Fruit fly (Drosophila melanogaster) whole organism, embryonic: ENCODE data around the gene CG10164.
A peak's percentile ranks its signal among the peaks of the same experiment; 100 is the strongest.

Source experiments
- Aef1 ChIP-seq: fragments of 200-800 bp; sonication (Bioruptor generic); IDR thresholded peaks from 3 replicates; pipeline ENCODE4 v1.3.6; 2022; ENCODE audit warnings: missing biosample characterization, missing genetic modification characterization
- Bdp1 ChIP-seq: fragments of 200-800 bp; sonication (Bioruptor generic); optimal IDR thresholded peaks from 3 replicates; lab custom pipeline; 2016; ENCODE audit warnings: missing biosample characterization, missing genetic modification characterization
- Bgb ChIP-seq: fragments of 200-800 bp; sonication (Bioruptor generic); IDR thresholded peaks from 2 replicates; pipeline ENCODE4 v1.3.6; 2022; ENCODE audit warnings: missing biosample characterization, missing genetic modification characterization; ENCODE audit not compliant: partially characterized antibody
- CG10147 ChIP-seq: fragments of 200-800 bp; sonication (Bioruptor generic); optimal IDR thresholded peaks from 2 replicates; lab custom pipeline; 2019; ENCODE audit warnings: missing biosample characterization, mild to moderate bottlenecking, missing genetic modification characterization, moderate library complexity
- CG11695 ChIP-seq: fragments of 200-800 bp; sonication (Bioruptor generic); IDR thresholded peaks from 3 replicates; pipeline ENCODE4 v1.3.6; 2022; ENCODE audit warnings: missing biosample characterization, missing genetic modification characterization
- CG14860 ChIP-seq: fragments of 200-800 bp; sonication (Bioruptor generic); IDR thresholded peaks from 3 replicates; pipeline ENCODE4 v1.3.6; 2022; ENCODE audit warnings: missing biosample characterization, missing genetic modification characterization; ENCODE audit not compliant: partially characterized antibody
- CG14965 ChIP-seq: fragments of 200-800 bp; sonication (Bioruptor generic); optimal IDR thresholded peaks from 2 replicates; lab custom pipeline; 2016; ENCODE audit warnings: missing biosample characterization, missing genetic modification characterization, borderline replicate concordance
- CG16813 ChIP-seq: fragments of 200-800 bp; sonication (Bioruptor generic); IDR thresholded peaks from 3 replicates; pipeline ENCODE4 v1.3.6; 2022; ENCODE audit warnings: missing biosample characterization, missing genetic modification characterization; ENCODE audit not compliant: partially characterized antibody
- CG2116 ChIP-seq: fragments of 200-800 bp; sonication (Bioruptor generic); optimal IDR thresholded peaks from 3 replicates; lab custom pipeline; 2018; ENCODE audit warnings: missing biosample characterization, mild to moderate bottlenecking, missing genetic modification characterization
- CG3065 ChIP-seq: fragments of 200-800 bp; sonication (Bioruptor generic); optimal IDR thresholded peaks from 2 replicates; lab custom pipeline; 2016; ENCODE audit warnings: missing biosample characterization, missing genetic modification characterization
- CG31224 ChIP-seq: fragments of 200-800 bp; sonication (Bioruptor generic); IDR thresholded peaks from 2 replicates; pipeline ENCODE4 v1.3.6; 2022; ENCODE audit warnings: missing biosample characterization, missing genetic modification characterization
- CG31441 ChIP-seq: fragments of 200-800 bp; sonication (Bioruptor generic); IDR thresholded peaks from 2 replicates; pipeline ENCODE4 v1.3.6; 2022; ENCODE audit warnings: missing biosample characterization, missing genetic modification characterization
- CG3281 ChIP-seq: fragments of 200-800 bp; sonication (Bioruptor generic); optimal IDR thresholded peaks from 3 replicates; lab custom pipeline; 2017; ENCODE audit warnings: missing biosample characterization, mild to moderate bottlenecking, missing genetic modification characterization
- CG34224 ChIP-seq: fragments of 200-800 bp; sonication (Bioruptor generic); IDR thresholded peaks from 3 replicates; pipeline ENCODE4 v1.3.6; 2022; ENCODE audit warnings: missing biosample characterization, missing genetic modification characterization; ENCODE audit not compliant: partially characterized antibody
- CG4282 ChIP-seq: fragments of 200-800 bp; sonication (Bioruptor generic); optimal IDR thresholded peaks from 2 replicates; lab custom pipeline; 2016; ENCODE audit warnings: missing biosample characterization, missing genetic modification characterization
- CG4328 ChIP-seq: fragments of 200-800 bp; sonication (Bioruptor generic); optimal IDR thresholded peaks from 3 replicates; lab custom pipeline; 2017; ENCODE audit warnings: missing biosample characterization, missing genetic modification reagents, missing genetic modification characterization
- CG6689 ChIP-seq: fragments of 200-800 bp; sonication (Bioruptor generic); IDR thresholded peaks from 2 replicates; pipeline ENCODE4 v1.3.6; 2022; ENCODE audit warnings: missing biosample characterization, missing genetic modification characterization
- CG7963 ChIP-seq: fragments of 200-800 bp; sonication (Bioruptor generic); IDR thresholded peaks from 3 replicates; pipeline ENCODE4 v1.3.6; 2022; ENCODE audit warnings: missing biosample characterization, missing genetic modification characterization; ENCODE audit not compliant: partially characterized antibody
- CG8478 ChIP-seq: fragments of >200 bp; optimal IDR thresholded peaks from 2 replicates; lab custom pipeline; 2018
- CkIIα-i1 ChIP-seq: fragments of 200-800 bp; sonication (Bioruptor generic); IDR thresholded peaks from 2 replicates; pipeline ENCODE4 v1.3.6; 2022; ENCODE audit warnings: missing biosample characterization, missing genetic modification characterization
- Dfd ChIP-seq, 2 experiments: fragments of >200 bp; optimal IDR thresholded peaks; 2 replicates each; lab custom pipeline; 2017; ENCODE audit warnings: missing biosample characterization in 2 of 2, missing genetic modification characterization in 2 of 2
- ERR ChIP-seq: fragments of 200-800 bp; sonication (Bioruptor generic); optimal IDR thresholded peaks from 2 replicates; lab custom pipeline; 2016; ENCODE audit warnings: missing biosample characterization, missing genetic modification characterization
- Gsc ChIP-seq: fragments of 200-800 bp; sonication (Bioruptor generic); IDR thresholded peaks from 2 replicates; pipeline ENCODE4 v1.3.6; 2022; ENCODE audit warnings: missing biosample characterization, missing genetic modification characterization
- HLH4C ChIP-seq: fragments of 200-800 bp; sonication (Bioruptor generic); IDR thresholded peaks from 3 replicates; pipeline ENCODE4 v1.3.6; 2022; ENCODE audit warnings: missing biosample characterization, missing genetic modification characterization; ENCODE audit not compliant: partially characterized antibody
- Hand ChIP-seq: fragments of 200-800 bp; sonication (Bioruptor generic); optimal IDR thresholded peaks from 2 replicates; lab custom pipeline; 2017; ENCODE audit warnings: mild to moderate bottlenecking, missing biosample characterization, missing genetic modification reagents, missing genetic modification characterization
- Meics ChIP-seq: fragments of 200-800 bp; sonication (Bioruptor generic); optimal IDR thresholded peaks from 2 replicates; lab custom pipeline; 2017; ENCODE audit warnings: missing biosample characterization, mild to moderate bottlenecking, missing genetic modification characterization
- NC2β ChIP-seq: fragments of 200-800 bp; sonication (Bioruptor generic); optimal IDR thresholded peaks from 2 replicates; lab custom pipeline; 2016; ENCODE audit warnings: missing biosample characterization, missing genetic modification characterization
- Scr ChIP-seq: fragments of 200-800 bp; sonication (Bioruptor generic); IDR thresholded peaks from 2 replicates; pipeline ENCODE4 v1.3.6; 2022; ENCODE audit warnings: missing biosample characterization, missing genetic modification characterization; ENCODE audit not compliant: partially characterized antibody
- abd-A ChIP-seq: fragments of 200-800 bp; sonication (Bioruptor generic); optimal IDR thresholded peaks from 3 replicates; lab custom pipeline; 2019; ENCODE audit warnings: missing biosample characterization, mild to moderate bottlenecking, missing genetic modification characterization, moderate library complexity
- bab2 ChIP-seq: fragments of 200-800 bp; sonication (Bioruptor generic); optimal IDR thresholded peaks from 2 replicates; lab custom pipeline; 2016; ENCODE audit warnings: missing biosample characterization, missing genetic modification characterization
- chinmo ChIP-seq: fragments of 200-800 bp; sonication (Bioruptor generic); IDR thresholded peaks from 4 replicates; pipeline ENCODE4 v1.3.6; 2022; ENCODE audit warnings: missing biosample characterization, missing genetic modification characterization; ENCODE audit not compliant: partially characterized antibody
- crol ChIP-seq: fragments of 200-800 bp; sonication (Bioruptor generic); IDR thresholded peaks from 2 replicates; pipeline ENCODE4 v1.3.6; 2022; ENCODE audit warnings: missing biosample characterization, missing genetic modification characterization
- danr ChIP-seq: fragments of 200-800 bp; sonication (Bioruptor generic); IDR thresholded peaks from 2 replicates; pipeline ENCODE4 v1.3.6; 2022; ENCODE audit warnings: missing biosample characterization, missing genetic modification characterization
- fd102C ChIP-seq: fragments of 200-800 bp; sonication (Bioruptor generic); optimal IDR thresholded peaks from 2 replicates; lab custom pipeline; 2018; ENCODE audit warnings: missing biosample characterization, mild to moderate bottlenecking, missing genetic modification characterization, moderate library complexity
- gce ChIP-seq: fragments of 200-800 bp; sonication (Bioruptor generic); IDR thresholded peaks from 3 replicates; pipeline ENCODE4 v1.3.6; 2022; ENCODE audit warnings: missing biosample characterization, missing genetic modification characterization
- gcm ChIP-seq: fragments of 200-800 bp; sonication (Bioruptor generic); optimal IDR thresholded peaks from 2 replicates; lab custom pipeline; 2019; ENCODE audit warnings: missing biosample characterization, mild to moderate bottlenecking, missing genetic modification characterization, moderate library complexity
- hb ChIP-seq: fragments of 200-800 bp; sonication (Bioruptor generic); IDR thresholded peaks from 3 replicates; pipeline ENCODE4 v1.3.6; 2022; ENCODE audit warnings: missing biosample characterization, missing genetic modification characterization; ENCODE audit not compliant: partially characterized antibody
- hth ChIP-seq: fragments of >200 bp; optimal IDR thresholded peaks from 2 replicates; lab custom pipeline; 2017; ENCODE audit warnings: inconsistent platforms
- inv ChIP-seq: fragments of 200-800 bp; sonication (Bioruptor generic); IDR thresholded peaks from 2 replicates; pipeline ENCODE4 v1.3.6; 2022; ENCODE audit warnings: missing biosample characterization, missing genetic modification characterization; ENCODE audit not compliant: partially characterized antibody
- lab ChIP-seq: fragments of 200-800 bp; sonication (Bioruptor generic); optimal IDR thresholded peaks from 3 replicates; lab custom pipeline; 2017; ENCODE audit warnings: missing biosample characterization, missing genetic modification characterization, mild to moderate bottlenecking, moderate library complexity, missing genetic modification reagents
- peb ChIP-seq: fragments of 200-800 bp; sonication (Bioruptor generic); IDR thresholded peaks from 2 replicates; pipeline ENCODE4 v1.3.6; 2022; ENCODE audit warnings: missing biosample characterization, missing genetic modification characterization
- ro ChIP-seq: fragments of 200-800 bp; sonication (Bioruptor generic); IDR thresholded peaks from 2 replicates; pipeline ENCODE4 v1.3.6; 2022; ENCODE audit warnings: missing biosample characterization, missing genetic modification characterization
- sd ChIP-seq: fragments of 200-800 bp; sonication (Bioruptor generic); optimal IDR thresholded peaks from 3 replicates; lab custom pipeline; 2018; ENCODE audit warnings: missing biosample characterization, mild to moderate bottlenecking, missing genetic modification characterization, moderate library complexity
- sisA ChIP-seq: fragments of 200-800 bp; sonication (Bioruptor generic); IDR thresholded peaks from 2 replicates; pipeline ENCODE4 v1.3.6; 2022; ENCODE audit warnings: missing biosample characterization, missing genetic modification characterization
- sna ChIP-seq: fragments of 200-800 bp; sonication (Bioruptor generic); IDR thresholded peaks from 2 replicates; pipeline ENCODE4 v1.3.6; 2022; ENCODE audit warnings: missing biosample characterization, missing genetic modification characterization; ENCODE audit not compliant: partially characterized antibody
- stwl ChIP-seq: fragments of 200-800 bp; sonication (Bioruptor generic); optimal IDR thresholded peaks from 3 replicates; lab custom pipeline; 2018; ENCODE audit warnings: missing biosample characterization, mild to moderate bottlenecking, missing genetic modification characterization, moderate library complexity
- sug ChIP-seq: fragments of 200-800 bp; optimal IDR thresholded peaks from 2 replicates; lab custom pipeline; 2019; ENCODE audit warnings: missing biosample characterization, mild to moderate bottlenecking, missing genetic modification characterization, moderate library complexity
- tll ChIP-seq, 2 experiments: fragments of 200-800 bp in 1 of 2; fragments of >200 bp in 1 of 2; sonication (Bioruptor generic) in 1 of 2; optimal IDR thresholded peaks; 2 replicates each; lab custom pipeline; 2017 to 2019; ENCODE audit warnings: missing biosample characterization in 2 of 2, missing genetic modification characterization in 2 of 2, mild to moderate bottlenecking in 1 of 2, moderate library complexity in 1 of 2
- usp ChIP-seq: fragments of >200 bp; optimal IDR thresholded peaks from 2 replicates; lab custom pipeline; 2017; ENCODE audit warnings: missing biosample characterization, missing genetic modification characterization
- wdn ChIP-seq: fragments of 200-800 bp; sonication (Bioruptor generic); IDR thresholded peaks from 2 replicates; pipeline ENCODE4 v1.3.6; 2022; ENCODE audit warnings: missing biosample characterization, missing genetic modification characterization

Gene CG10164

dm6 chr3R:23601346-23601817 is 44.6 kb upstream of the CG10164 start (continued):
- peak; percentile 59; the same call in 2 of the 3 replicates for TF ChIP-seq CG34224 (GFP tag; lab: Robert Waterston, UW)
- TF ChIP-seq stwl (tag; lab: Kevin White, UChicago) = no peak
- peak; percentile 85; the same call in 2 of the 4 replicates for TF ChIP-seq chinmo (GFP tag; lab: Robert Waterston, UW)
- TF ChIP-seq sug = peak; percentile 37
- no peak for TF ChIP-seq danr
- no peak for TF ChIP-seq hth
- 0 out of 2 replicates have a peak, but pooled peaks have one; percentile 22 for TF ChIP-seq inv (GFP tag; lab: Robert Waterston, UW)
- no peak for TF ChIP-seq NC2β (GFP tag; lab: Kevin White, UChicago)
- no peak for TF ChIP-seq ro
- TF ChIP-seq wdn = no peak
- no peak for TF ChIP-seq Hand (GFP tag; lab: Kevin White, UChicago)
- no peak for TF ChIP-seq CG14965 (GFP tag; lab: Kevin White, UChicago)
- TF ChIP-seq Meics = no peak
- peak; percentile 55 for TF ChIP-seq abd-A (tag; lab: Kevin White, UChicago)
- TF ChIP-seq ERR (GFP tag; lab: Kevin White, UChicago) = no peak
- TF ChIP-seq sd = no peak
- TF ChIP-seq lab (GFP tag; lab: Kevin White, UChicago) = peak; percentile 45
- peak; percentile 17 for TF ChIP-seq CG3281
- no peak for TF ChIP-seq CG31441
- no peak for TF ChIP-seq Gsc (GFP tag; lab: Robert Waterston, UW)
- peak; percentile 81 for TF ChIP-seq Bgb (GFP tag; lab: Robert Waterston, UW)
- peak; percentile 71 for TF ChIP-seq crol (GFP tag; lab: Robert Waterston, UW)
- TF ChIP-seq CG6689 (GFP tag; lab: Robert Waterston, UW) = no peak
- peak; percentile 69; the same call in 2 of the 3 replicates for TF ChIP-seq CG14860 (GFP tag; lab: Robert Waterston, UW)
- TF ChIP-seq CG7963 (GFP tag; lab: Robert Waterston, UW) = peak; percentile 48; the same call in 1 of the 3 replicates
- TF ChIP-seq Scr (GFP tag; lab: Robert Waterston, UW) = peak; percentile 67
- no peak for TF ChIP-seq tll (GFP tag; optimal IDR thresholded peaks at IDR 0.05; lab: Kevin White, UChicago)
- no peak for TF ChIP-seq CG31224 (GFP tag; lab: Robert Waterston, UW)
- TF ChIP-seq HLH4C (GFP tag; lab: Robert Waterston, UW) = peak; percentile 77
- TF ChIP-seq gce (GFP tag; lab: Robert Waterston, UW) = no peak
- TF ChIP-seq CG4282 (GFP tag; lab: Kevin White, UChicago) = no peak
- TF ChIP-seq CG8478 (lab: Kevin White, UChicago) = peak; percentile 80
- TF ChIP-seq hb (GFP tag; lab: Robert Waterston, UW) = peak; percentile 64; the same call in 1 of the 3 replicates
- TF ChIP-seq CG16813 (GFP tag; lab: Robert Waterston, UW) = peak; percentile 67
- TF ChIP-seq sna (GFP tag; lab: Robert Waterston, UW) = peak; percentile 76
- 0 out of 3 replicates have a peak, but pooled peaks have one; percentile 22 for TF ChIP-seq CG11695 (GFP tag; lab: Robert Waterston, UW)
- TF ChIP-seq sisA (GFP tag; lab: Robert Waterston, UW) = no peak
- no peak for TF ChIP-seq fd102C (GFP tag; lab: Kevin White, UChicago)
- no peak for TF ChIP-seq Dfd (GFP tag; optimal IDR thresholded peaks at IDR 0.05; lab: Kevin White, UChicago)
- peak; percentile 98 for TF ChIP-seq Bdp1 (GFP tag; lab: Kevin White, UChicago)
- no peak for TF ChIP-seq gcm (GFP tag; lab: Kevin White, UChicago)
- no peak for TF ChIP-seq CkIIα-i1 (GFP tag; lab: Robert Waterston, UW)
- TF ChIP-seq CG10147 (GFP tag; lab: Kevin White, UChicago) = no peak
- TF ChIP-seq Aef1 = peak; percentile 17; the same call in 1 of the 3 replicates
- peak; percentile 31 for TF ChIP-seq CG2116 (GFP tag; lab: Kevin White, UChicago)
- TF ChIP-seq CG3065 (GFP tag; lab: Kevin White, UChicago) = no peak
- no peak for TF ChIP-seq bab2 (GFP tag; lab: Kevin White, UChicago)
- TF ChIP-seq usp (GFP tag; lab: Kevin White, UChicago) = no peak
- TF ChIP-seq CG4328 (GFP tag; lab: Kevin White, UChicago) = no peak
- TF ChIP-seq peb (GFP tag; lab: Robert Waterston, UW) = no peak
